Worm (Caenorhabditis elegans) whole organism, L4/young adult: ENCODE results near the gene C33F10.8.
A peak's percentile ranks its signal among the peaks of the same experiment; 100 is the strongest.
"Not testable (repeated sequence)": the region's sequence is repeated elsewhere in the genome, so short reads cannot be mapped to it uniquely, and the experiment has no call there.

Experiments used
- W03F9.2 ChIP-seq: fragments of 150-350 bp; optimal IDR thresholded peaks from 2 replicates; lab custom pipeline; 2014; ENCODE audit warnings: missing biosample characterization, missing genetic modification characterization
- dao-5 ChIP-seq: sonication (generic microtip); optimal IDR thresholded peaks from 2 replicates; lab custom pipeline; 2016; ENCODE audit warnings: missing genotype, missing genetic modification characterization, moderate library complexity, missing compliant biosample characterization
- him-1 ChIP-seq: sonication (generic microtip); optimal IDR thresholded peaks from 2 replicates; lab custom pipeline; 2016; ENCODE audit warnings: missing genotype, missing genetic modification reagents, missing genetic modification characterization, missing compliant biosample characterization

Gene C33F10.8

DNA sequence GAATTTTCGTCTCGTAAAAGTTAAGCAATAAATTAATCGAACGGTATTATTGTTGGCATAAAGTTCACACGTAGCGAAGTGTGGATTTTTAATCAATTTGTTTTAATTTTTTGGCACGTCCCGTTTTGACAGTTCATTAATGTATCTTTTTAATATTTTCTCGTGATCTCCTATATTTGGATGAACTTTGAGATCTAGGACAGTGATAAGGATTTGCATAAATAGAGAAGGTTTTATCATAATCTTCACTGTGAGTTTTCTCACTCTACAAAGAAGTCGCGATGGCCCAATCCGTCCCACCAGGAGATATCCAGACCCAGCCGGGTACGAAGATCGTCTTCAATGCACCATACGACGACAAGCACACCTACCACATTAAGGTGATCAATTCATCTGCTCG, at the start of gene C33F10.8, which contains the start of gene msp-40:
C33F10.8 (minus strand) TSS at position 101 of the 400 bp plus-strand sequence.
msp-40 (plus strand) TSS at position 282 of the 400 bp plus-strand sequence.
- TF ChIP-seq W03F9.2; him-1 (tag; lab: Kevin White, UChicago); dao-5 (tag; lab: Kevin White, UChicago): not testable (repeated sequence)

DNA sequence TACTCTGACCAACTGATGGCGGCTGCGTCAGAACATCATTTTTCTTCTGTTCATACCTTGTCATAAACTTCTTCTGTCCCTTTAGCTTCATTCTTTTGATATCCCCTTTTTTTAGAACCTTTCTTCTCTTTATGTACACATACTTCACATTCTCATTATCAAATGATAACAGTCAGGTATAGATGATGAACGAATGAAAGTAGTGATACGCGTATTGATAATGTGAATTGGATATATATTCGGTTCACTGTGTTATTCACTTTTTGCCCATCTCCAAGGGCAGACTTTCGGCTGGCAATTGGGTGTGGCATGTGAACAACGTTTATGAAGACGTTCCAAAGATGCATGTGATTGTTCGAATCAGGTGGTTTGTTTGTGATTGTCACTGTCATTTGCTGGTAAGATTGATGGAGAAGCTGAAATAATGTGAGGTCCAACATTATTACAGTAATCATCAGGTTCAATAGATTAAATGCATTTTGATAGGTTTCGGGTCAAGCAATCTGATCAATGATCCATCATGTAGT, 49.4 kb upstream of the C33F10.8 start, which contains the start of gene F11G11.15:
F11G11.15 (plus strand) TSS at position 511 of the 527 bp plus-strand sequence.
- no peak for TF ChIP-seq him-1 (tag; lab: Kevin White, UChicago)
- TF ChIP-seq W03F9.2, result no peak
- no peak for TF ChIP-seq dao-5 (tag; lab: Kevin White, UChicago)

ce11 chrII:4873029-4873428, 48.0 kb upstream of the C33F10.8 start, which contains the start of gene col-73:
TSS of gene col-73 (minus strand) at chrII:4873129.
- TF ChIP-seq him-1 (tag; lab: Kevin White, UChicago) (no peak), W03F9.2 (no peak), dao-5 (tag; lab: Kevin White, UChicago) (no peak)

DNA sequence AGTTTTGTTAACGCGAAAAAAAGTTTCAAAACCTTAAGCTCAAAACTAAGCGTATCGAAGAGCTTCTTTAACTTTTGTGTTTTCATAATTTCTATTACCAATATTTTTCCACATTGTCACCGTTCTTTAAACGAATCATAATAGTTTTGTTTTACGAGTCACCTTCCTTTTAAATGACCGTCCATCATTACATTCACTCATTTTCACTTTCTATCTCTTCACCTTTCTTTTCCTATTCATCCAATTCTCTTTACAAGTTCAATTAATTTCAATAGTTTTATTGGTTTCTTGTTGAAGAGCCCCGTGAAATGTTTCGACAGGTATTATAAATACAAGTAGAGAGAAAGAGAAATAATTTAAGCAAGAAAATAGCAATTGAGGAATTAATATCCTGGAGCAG, 46.8 kb upstream of the C33F10.8 start:
- TF ChIP-seq him-1 (tag; lab: Kevin White, UChicago) (no peak), dao-5 (tag; lab: Kevin White, UChicago) (no peak), W03F9.2 (no peak)

DNA sequence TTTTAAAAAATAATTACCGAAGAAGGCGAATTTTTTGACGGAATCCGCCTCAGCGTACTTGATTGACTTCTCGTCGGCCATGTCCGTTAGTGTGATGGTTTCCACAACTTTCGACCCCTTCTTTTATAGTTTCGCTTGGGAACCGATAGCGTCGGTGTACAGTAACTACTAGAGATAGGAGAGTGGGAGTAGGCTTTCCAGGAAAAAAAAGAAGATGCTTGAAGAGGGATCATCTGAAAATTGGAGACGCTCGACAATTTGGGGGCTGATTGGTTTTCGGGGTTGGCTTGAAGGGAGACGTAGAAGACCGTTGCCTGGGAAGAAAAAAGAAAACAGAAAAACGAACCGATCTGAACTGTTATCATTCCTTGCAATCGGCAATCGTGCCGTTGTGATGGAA, 45.7 kb upstream of the C33F10.8 start, which contains the start of gene col-20:
col-20 (minus strand) TSS at position 101 of the 400 bp plus-strand sequence.
- TF ChIP-seq dao-5 (tag; lab: Kevin White, UChicago) (no peak), him-1 (tag; lab: Kevin White, UChicago) (no peak), W03F9.2 (no peak)

ce11 chrII:4869793-4870343, 44.8 kb upstream of the C33F10.8 start:
- TF ChIP-seq dao-5 (tag; lab: Kevin White, UChicago) (no peak), him-1 (tag; lab: Kevin White, UChicago) (no peak), W03F9.2 (no peak)

ce11 chrII:4867476-4867875, 42.4 kb upstream of the C33F10.8 start, which contains the start of gene col-17:
TSS of gene col-17 (minus strand) at chrII:4867576.
- TF ChIP-seq him-1 (tag; lab: Kevin White, UChicago), result no peak
- TF ChIP-seq W03F9.2, result no peak
- TF ChIP-seq dao-5 (tag; lab: Kevin White, UChicago), result no peak

DNA sequence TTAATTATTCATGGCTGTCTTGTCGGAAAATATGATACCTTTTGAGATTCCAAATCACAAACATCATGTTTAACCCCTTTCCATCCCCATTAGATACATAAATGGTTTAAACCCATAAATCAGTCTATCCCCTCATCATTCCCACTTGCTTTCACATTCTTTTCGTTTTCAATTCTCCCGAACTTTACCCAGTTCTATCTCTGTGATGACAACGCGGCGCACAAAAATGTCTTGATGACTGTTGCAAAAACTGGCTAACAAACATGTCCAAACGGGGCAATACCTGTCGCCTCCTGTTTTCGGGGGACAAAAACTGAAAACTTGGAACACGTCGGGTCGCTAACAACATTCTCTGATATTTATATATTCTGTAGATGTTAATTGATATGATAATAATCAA, 41.0 kb upstream of the C33F10.8 start:
- TF ChIP-seq W03F9.2 (no peak), him-1 (tag; lab: Kevin White, UChicago) (no peak), dao-5 (tag; lab: Kevin White, UChicago) (no peak)

DNA sequence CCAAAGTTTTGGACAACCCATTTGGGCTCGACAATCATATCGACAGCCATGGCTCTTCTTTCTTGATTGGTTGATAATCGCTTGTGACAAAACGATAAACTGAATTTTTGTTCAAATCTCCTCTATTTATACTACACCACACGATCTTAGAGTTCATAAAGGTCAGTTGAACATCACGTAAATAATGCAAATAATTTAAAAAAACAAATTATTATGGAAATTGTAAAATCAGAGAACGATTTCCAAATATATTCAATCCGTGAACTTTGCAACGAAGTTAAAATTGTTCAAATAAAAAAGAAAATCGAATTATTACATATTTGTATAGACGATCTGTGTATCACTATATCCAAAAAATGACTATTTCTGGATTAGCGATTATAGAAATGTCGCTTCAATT, 38.3 kb upstream of the C33F10.8 start, which contains the start of the genes mpst-4 and F11G11.14:
mpst-4 (minus strand) TSS at position 101 of the 400 bp plus-strand sequence.
F11G11.14 (plus strand) TSS at position 325 of the 400 bp plus-strand sequence.
- no peak for TF ChIP-seq dao-5 (tag; lab: Kevin White, UChicago)
- TF ChIP-seq W03F9.2, result no peak
- TF ChIP-seq him-1 (tag; lab: Kevin White, UChicago), result no peak

- not testable (repeated sequence) for TF ChIP-seq him-1 (tag; lab: Kevin White, UChicago); dao-5 (tag; lab: Kevin White, UChicago); W03F9.2
Measured at ce11 chrII:4860260-4860659, 35.2 kb upstream of the C33F10.8 start, which contains the start of the genes nspd-5 and F11G11.4. TSS of gene nspd-5 (minus strand) at chrII:4860360. TSS of gene F11G11.4 (plus strand) at chrII:4860594.

DNA sequence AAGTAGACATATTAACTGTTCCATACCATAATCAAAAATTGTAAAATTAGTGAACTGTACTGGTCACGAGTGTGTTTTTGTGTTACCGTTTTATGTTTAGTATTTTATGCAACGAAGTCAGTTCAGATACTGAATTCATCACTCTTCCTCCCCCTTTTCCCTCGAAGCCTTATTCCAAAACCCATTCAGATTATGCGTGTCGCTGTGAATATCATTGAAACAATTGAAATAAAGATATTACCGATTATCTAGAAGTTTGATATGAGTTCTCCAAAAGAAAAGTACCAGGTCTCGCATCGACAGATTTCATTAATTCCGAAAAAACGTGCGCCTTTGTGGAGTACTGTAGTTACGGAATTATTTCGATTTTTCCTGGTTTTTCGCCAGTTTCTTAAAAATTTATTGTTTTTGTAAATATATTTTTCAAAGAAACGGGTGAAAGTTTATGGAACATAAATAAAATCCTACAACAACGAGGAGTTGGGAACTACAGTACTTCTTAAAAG, 33.9 kb upstream of the C33F10.8 start:
- no peak for TF ChIP-seq W03F9.2
- TF ChIP-seq dao-5 (tag; lab: Kevin White, UChicago), result no peak

ce11 chrII:4857873-4858364, 32.9 kb upstream of the C33F10.8 start, which contains the start of gene F11G11.5:
TSS of gene F11G11.5 (plus strand) at chrII:4857923.
- TF ChIP-seq him-1 (tag; lab: Kevin White, UChicago), result no peak
- TF ChIP-seq dao-5 (tag; lab: Kevin White, UChicago), result no peak
- TF ChIP-seq W03F9.2, result no peak

- no peak for TF ChIP-seq W03F9.2
- no peak for TF ChIP-seq dao-5 (tag; lab: Kevin White, UChicago)
- no peak for TF ChIP-seq him-1 (tag; lab: Kevin White, UChicago)
Measured at ce11 chrII:4857086-4857485, 32.1 kb upstream of the C33F10.8 start.

DNA sequence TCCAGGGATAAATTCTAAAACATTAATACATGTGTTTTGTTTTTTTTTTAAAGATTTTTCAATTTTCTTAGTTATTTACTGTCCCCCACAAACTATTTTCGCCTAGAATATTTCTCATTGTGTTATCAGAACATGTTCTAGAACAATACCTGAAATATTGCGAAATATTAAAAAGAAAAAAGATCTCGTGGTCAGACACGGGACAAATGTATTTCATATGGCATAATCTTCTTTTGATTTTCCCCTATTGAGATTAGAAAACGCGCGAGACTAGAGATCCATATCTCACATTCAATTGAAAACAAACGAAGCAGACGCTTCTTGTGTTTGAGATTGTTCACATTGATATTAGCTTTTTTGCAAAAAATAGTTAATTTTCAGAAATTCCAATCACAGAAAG, 31.1 kb upstream of the C33F10.8 start:
- peak; percentile 5 for TF ChIP-seq W03F9.2
- no peak for TF ChIP-seq dao-5 (tag; lab: Kevin White, UChicago)
